Fruit fly (Drosophila melanogaster) whole organism, embryonic: Measurements from ENCODE around the gene fan.

Experiments used
- Atf-2 ChIP-seq: fragments of 200-800 bp; sonication (Bioruptor generic); optimal IDR thresholded peaks from 2 replicates; lab custom pipeline; 2016; ENCODE audit warnings: missing biosample characterization, missing genetic modification characterization
- C15 ChIP-seq: fragments of 200-800 bp; sonication (Bioruptor generic); IDR thresholded peaks from 3 replicates; pipeline ENCODE4 v1.3.6; 2022; ENCODE audit warnings: missing biosample characterization, missing genetic modification characterization
- CG10565 ChIP-seq: fragments of 200-800 bp; sonication (Bioruptor generic); optimal IDR thresholded peaks from 3 replicates; lab custom pipeline; 2016; ENCODE audit warnings: missing biosample characterization, mild to moderate bottlenecking, missing genetic modification characterization
- CG11085 ChIP-seq: fragments of 200-800 bp; sonication (Bioruptor generic); IDR thresholded peaks from 2 replicates; pipeline ENCODE4 v1.3.6; 2022; ENCODE audit warnings: missing biosample characterization, missing genetic modification characterization
- CG12236 ChIP-seq: fragments of 200-800 bp; sonication (Bioruptor generic); optimal IDR thresholded peaks from 2 replicates; lab custom pipeline; 2016; ENCODE audit warnings: missing biosample characterization, missing genetic modification characterization
- CG13296 ChIP-seq: fragments of 200-800 bp; sonication (Bioruptor generic); optimal IDR thresholded peaks from 3 replicates; lab custom pipeline; 2018; ENCODE audit warnings: missing biosample characterization, mild to moderate bottlenecking, missing genetic modification characterization
- CG13424 ChIP-seq: fragments of 200-800 bp; sonication (Bioruptor generic); optimal IDR thresholded peaks from 2 replicates; lab custom pipeline; 2019; ENCODE audit warnings: missing biosample characterization, mild to moderate bottlenecking, missing genetic modification characterization, moderate library complexity
- CG13894 ChIP-seq: fragments of 200-800 bp; sonication (Bioruptor generic); optimal IDR thresholded peaks from 3 replicates; lab custom pipeline; 2018; ENCODE audit warnings: missing biosample characterization, mild to moderate bottlenecking, missing genetic modification characterization, moderate library complexity
- CG14050 ChIP-seq: fragments of 200-800 bp; sonication (Bioruptor generic); IDR thresholded peaks from 3 replicates; pipeline ENCODE4 v1.3.6; 2022; ENCODE audit warnings: missing biosample characterization, missing genetic modification characterization
- CG16779 ChIP-seq: fragments of 200-800 bp; sonication (Bioruptor generic); IDR thresholded peaks from 2 replicates; pipeline ENCODE4 v1.3.6; 2022; ENCODE audit warnings: missing biosample characterization, missing genetic modification characterization
- CG17328 ChIP-seq: fragments of 200-800 bp; sonication (Bioruptor generic); IDR thresholded peaks from 2 replicates; pipeline ENCODE4 v1.3.6; 2022; ENCODE audit warnings: missing biosample characterization, missing genetic modification characterization
- CG17361 ChIP-seq: fragments of 200-800 bp; sonication (Bioruptor generic); IDR thresholded peaks from 3 replicates; pipeline ENCODE4 v1.3.6; 2022; ENCODE audit warnings: missing biosample characterization, missing genetic modification characterization
- CG2889 ChIP-seq: fragments of 200-800 bp; sonication (Bioruptor generic); IDR thresholded peaks from 3 replicates; pipeline ENCODE4 v1.3.6; 2022; ENCODE audit warnings: missing biosample characterization, missing genetic modification characterization
- CG3281 ChIP-seq: fragments of 200-800 bp; sonication (Bioruptor generic); optimal IDR thresholded peaks from 3 replicates; lab custom pipeline; 2017; ENCODE audit warnings: missing biosample characterization, mild to moderate bottlenecking, missing genetic modification characterization
- CG4282 ChIP-seq: fragments of 200-800 bp; sonication (Bioruptor generic); optimal IDR thresholded peaks from 2 replicates; lab custom pipeline; 2016; ENCODE audit warnings: missing biosample characterization, missing genetic modification characterization
- CG4707 ChIP-seq: fragments of 200-800 bp; sonication (Bioruptor generic); optimal IDR thresholded peaks from 2 replicates; lab custom pipeline; 2018; ENCODE audit warnings: missing biosample characterization, mild to moderate bottlenecking, missing genetic modification characterization, moderate library complexity
- CG4730 ChIP-seq: fragments of 200-800 bp; sonication (Bioruptor generic); IDR thresholded peaks from 2 replicates; pipeline ENCODE4 v1.3.6; 2022; ENCODE audit warnings: missing biosample characterization, missing genetic modification characterization
- CG6689 ChIP-seq: fragments of 200-800 bp; sonication (Bioruptor generic); IDR thresholded peaks from 2 replicates; pipeline ENCODE4 v1.3.6; 2022; ENCODE audit warnings: missing biosample characterization, missing genetic modification characterization
- CG8281 ChIP-seq: fragments of 200-800 bp; sonication (Bioruptor generic); optimal IDR thresholded peaks from 2 replicates; lab custom pipeline; 2018; ENCODE audit warnings: missing biosample characterization, mild to moderate bottlenecking, missing genetic modification characterization, moderate library complexity
- CG9437 ChIP-seq: fragments of 200-800 bp; sonication (Bioruptor generic); optimal IDR thresholded peaks from 2 replicates; lab custom pipeline; 2018; ENCODE audit warnings: missing biosample characterization, mild to moderate bottlenecking, missing genetic modification characterization
- Doc2 ChIP-seq: fragments of 200-800 bp; sonication (Bioruptor generic); IDR thresholded peaks from 2 replicates; pipeline ENCODE4 v1.3.6; 2022; ENCODE audit warnings: missing biosample characterization, missing genetic modification characterization
- HLHmδ ChIP-seq: fragments of 200-800 bp; sonication (Bioruptor generic); optimal IDR thresholded peaks from 2 replicates; lab custom pipeline; 2018; ENCODE audit warnings: missing biosample characterization, mild to moderate bottlenecking, missing genetic modification characterization, moderate library complexity
- Hand ChIP-seq: fragments of 200-800 bp; sonication (Bioruptor generic); optimal IDR thresholded peaks from 2 replicates; lab custom pipeline; 2017; ENCODE audit warnings: mild to moderate bottlenecking, missing biosample characterization, missing genetic modification reagents, missing genetic modification characterization
- NFAT ChIP-seq: fragments of 200-800 bp; sonication (Bioruptor generic); IDR thresholded peaks from 2 replicates; pipeline ENCODE4 v1.3.6; 2022; ENCODE audit warnings: missing biosample characterization, missing genetic modification characterization
- Nf-YC ChIP-seq: fragments of 200-800 bp; optimal IDR thresholded peaks from 3 replicates; lab custom pipeline; 2019; ENCODE audit warnings: missing biosample characterization, mild to moderate bottlenecking, missing genetic modification characterization, moderate library complexity
- Rx ChIP-seq: fragments of 200-800 bp; sonication (Bioruptor generic); IDR thresholded peaks from 2 replicates; pipeline ENCODE4 v1.3.6; 2022; ENCODE audit warnings: missing biosample characterization, missing genetic modification characterization
- Sin3A ChIP-seq: fragments of >200 bp; optimal IDR thresholded peaks from 2 replicates; lab custom pipeline; 2018
- TFAM ChIP-seq: fragments of 200-800 bp; sonication (Bioruptor generic); optimal IDR thresholded peaks from 2 replicates; lab custom pipeline; 2017; ENCODE audit warnings: missing biosample characterization, missing genetic modification characterization, inconsistent platforms
- YL-1 ChIP-seq: fragments of 200-800 bp; sonication (Bioruptor generic); optimal IDR thresholded peaks from 3 replicates; lab custom pipeline; 2017; ENCODE audit warnings: missing biosample characterization, mild to moderate bottlenecking, missing genetic modification characterization
- bowl ChIP-seq: fragments of 200-800 bp; sonication (Bioruptor generic); IDR thresholded peaks from 2 replicates; pipeline ENCODE4 v1.3.6; 2022; ENCODE audit warnings: missing biosample characterization, missing genetic modification characterization
- chm ChIP-seq: fragments of 200-800 bp; sonication (Bioruptor generic); IDR thresholded peaks from 2 replicates; pipeline ENCODE4 v1.3.6; 2022; ENCODE audit warnings: missing biosample characterization, missing genetic modification characterization
- chn ChIP-seq: fragments of 200-800 bp; sonication (Bioruptor generic); optimal IDR thresholded peaks from 2 replicates; lab custom pipeline; 2016; ENCODE audit warnings: missing biosample characterization, missing genetic modification characterization
- ci ChIP-seq: fragments of 200-800 bp; sonication (Bioruptor generic); IDR thresholded peaks from 3 replicates; pipeline ENCODE4 v1.3.6; 2022; ENCODE audit warnings: missing biosample characterization, missing genetic modification characterization
- cwo ChIP-seq: fragments of 200-800 bp; sonication (Bioruptor generic); optimal IDR thresholded peaks from 3 replicates; lab custom pipeline; 2017; ENCODE audit warnings: missing biosample characterization, missing genetic modification characterization, mild to moderate bottlenecking, moderate library complexity, missing genetic modification reagents
- dimm ChIP-seq: fragments of 200-800 bp; sonication (Bioruptor generic); IDR thresholded peaks from 2 replicates; pipeline ENCODE4 v1.3.6; 2022; ENCODE audit warnings: missing biosample characterization, missing genetic modification characterization
- disco-r ChIP-seq: fragments of 200-800 bp; sonication (Bioruptor generic); optimal IDR thresholded peaks from 2 replicates; lab custom pipeline; 2016; ENCODE audit warnings: missing biosample characterization, missing genetic modification characterization
- esg ChIP-seq: fragments of 200-800 bp; sonication (Bioruptor generic); conservative IDR thresholded peaks from 2 replicates; pipeline ENCODE4 v1.3.6; 2022; ENCODE audit warnings: missing biosample characterization, missing genetic modification characterization
- fd96Cb ChIP-seq: fragments of 200-800 bp; sonication (Bioruptor generic); optimal IDR thresholded peaks from 2 replicates; lab custom pipeline; 2018; ENCODE audit warnings: missing biosample characterization, mild to moderate bottlenecking, missing genetic modification characterization, moderate library complexity
- gfzf ChIP-seq: fragments of 200-800 bp; sonication (Bioruptor generic); optimal IDR thresholded peaks from 2 replicates; lab custom pipeline; 2016; ENCODE audit warnings: missing biosample characterization, mild to moderate bottlenecking, missing genetic modification characterization, moderate library complexity
- h ChIP-seq: fragments of >200 bp; optimal IDR thresholded peaks from 2 replicates; lab custom pipeline; 2017
- kay ChIP-seq: fragments of 200-800 bp; sonication (Bioruptor generic); optimal IDR thresholded peaks from 2 replicates; lab custom pipeline; 2016; ENCODE audit warnings: missing biosample characterization, missing genetic modification characterization
- peb ChIP-seq: fragments of 200-800 bp; sonication (Bioruptor generic); IDR thresholded peaks from 2 replicates; pipeline ENCODE4 v1.3.6; 2022; ENCODE audit warnings: missing biosample characterization, missing genetic modification characterization
- phol ChIP-seq: fragments of 200-800 bp; sonication (Bioruptor generic); optimal IDR thresholded peaks from 3 replicates; lab custom pipeline; 2018; ENCODE audit warnings: missing biosample characterization, mild to moderate bottlenecking, missing genetic modification characterization, moderate library complexity
- prd ChIP-seq, 3 experiments: fragments of >200 bp in 2 of 3; fragments of 200-800 bp in 1 of 3; sonication (Bioruptor generic) in 1 of 3; optimal IDR thresholded peaks in 2 of 3; IDR thresholded peaks in 1 of 3; 2 replicates in 2 of 3; 3 replicates in 1 of 3; pipeline versions ENCODE4 v1.3.6 to Lab custom; 2017 to 2022; ENCODE audit warnings: missing biosample characterization in 1 of 3, missing genetic modification characterization in 1 of 3
- rib ChIP-seq: fragments of 200-800 bp; sonication (Bioruptor generic); IDR thresholded peaks from 2 replicates; pipeline ENCODE4 v1.3.6; 2022; ENCODE audit warnings: missing biosample characterization, missing genetic modification characterization
- sna ChIP-seq: fragments of 200-800 bp; sonication (Bioruptor generic); IDR thresholded peaks from 2 replicates; pipeline ENCODE4 v1.3.6; 2022; ENCODE audit warnings: missing biosample characterization, missing genetic modification characterization; ENCODE audit not compliant: partially characterized antibody
- stwl ChIP-seq: fragments of 200-800 bp; sonication (Bioruptor generic); optimal IDR thresholded peaks from 3 replicates; lab custom pipeline; 2018; ENCODE audit warnings: missing biosample characterization, mild to moderate bottlenecking, missing genetic modification characterization, moderate library complexity
- tin ChIP-seq: fragments of 200-800 bp; sonication (Bioruptor generic); optimal IDR thresholded peaks from 3 replicates; lab custom pipeline; 2016; ENCODE audit warnings: missing biosample characterization, missing genetic modification characterization
- trem ChIP-seq: fragments of 200-800 bp; optimal IDR thresholded peaks from 3 replicates; lab custom pipeline; 2019; ENCODE audit warnings: missing biosample characterization, mild to moderate bottlenecking, missing genetic modification characterization, moderate library complexity
- twi ChIP-seq: fragments of 200-800 bp; optimal IDR thresholded peaks from 2 replicates; lab custom pipeline; 2019; ENCODE audit warnings: missing biosample characterization, mild to moderate bottlenecking, missing genetic modification characterization, moderate library complexity
- unc-4 ChIP-seq: fragments of 200-800 bp; sonication (Bioruptor generic); IDR thresholded peaks from 2 replicates; pipeline ENCODE4 v1.3.6; 2022; ENCODE audit warnings: missing biosample characterization, missing genetic modification characterization; ENCODE audit not compliant: partially characterized antibody
- zf30C ChIP-seq: fragments of 200-800 bp; sonication (Bioruptor generic); optimal IDR thresholded peaks from 3 replicates; lab custom pipeline; 2018; ENCODE audit warnings: missing biosample characterization, mild to moderate bottlenecking, missing genetic modification characterization

fan gene

DNA sequence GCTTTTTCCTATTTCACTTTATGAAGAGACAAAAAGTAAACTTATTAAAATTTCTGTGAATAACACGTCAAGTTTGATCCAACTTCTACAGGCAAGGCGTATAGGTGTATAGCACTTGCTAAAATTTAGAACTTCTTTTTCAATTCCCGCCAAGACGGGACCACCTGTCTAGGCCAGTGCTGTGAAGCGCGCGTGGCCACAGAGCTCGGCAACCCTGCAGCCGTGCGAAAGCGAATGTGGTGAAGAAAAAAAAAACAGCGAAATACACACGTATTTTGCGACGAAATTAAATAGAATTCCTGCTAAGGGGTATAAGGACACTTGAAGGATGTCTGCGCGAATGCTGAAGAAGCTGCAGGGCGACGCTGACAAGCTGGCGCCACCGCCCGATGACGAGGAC lies 1.2 kb downstream of the fan start, which contains the start of gene Nulp1 (continued):
- no peak for TF ChIP-seq CG2889
- TF ChIP-seq chm (GFP tag; lab: Robert Waterston, UW) = no peak
- peak; percentile 48 for TF ChIP-seq YL-1
- no peak for TF ChIP-seq twi (tag; lab: Kevin White, UChicago)
- no peak for TF ChIP-seq Atf-2 (GFP tag; lab: Kevin White, UChicago)
- TF ChIP-seq phol (tag; lab: Kevin White, UChicago) = peak; percentile 14
- no peak for TF ChIP-seq fd96Cb (tag; lab: Kevin White, UChicago)
- TF ChIP-seq CG6689 (GFP tag; lab: Robert Waterston, UW) = no peak
- TF ChIP-seq NFAT = peak; percentile 65; the same call in 1 of the 2 replicates
- no peak for TF ChIP-seq HLHmδ
- TF ChIP-seq Rx (GFP tag; lab: Robert Waterston, UW) = 0 out of 2 replicates have a peak, but pooled peaks have one; percentile 9
- no peak for TF ChIP-seq CG9437 (GFP tag; lab: Kevin White, UChicago)
- no peak for TF ChIP-seq CG4707 (GFP tag; lab: Kevin White, UChicago)
- TF ChIP-seq CG13894 (tag; lab: Kevin White, UChicago) = no peak
- peak; percentile 85 for TF ChIP-seq ci (GFP tag; lab: Robert Waterston, UW)
- TF ChIP-seq rib (GFP tag; lab: Robert Waterston, UW) = peak; percentile 57; the same call in 1 of the 2 replicates
- no peak for TF ChIP-seq h (lab: Kevin White, UChicago)
- no peak for TF ChIP-seq CG4730 (GFP tag; lab: Robert Waterston, UW)
- peak; percentile 27 for TF ChIP-seq Sin3A
- no peak for TF ChIP-seq peb (GFP tag; lab: Robert Waterston, UW)
- no peak for TF ChIP-seq bowl (GFP tag; lab: Robert Waterston, UW)
- no peak for TF ChIP-seq prd (optimal IDR thresholded peaks at IDR 0.05; lab: Kevin White, UChicago)
- no peak for TF ChIP-seq prd (GFP tag; IDR thresholded peaks at IDR 0.05; lab: Robert Waterston, UW)
- TF ChIP-seq gfzf (GFP tag; lab: Kevin White, UChicago) = peak; percentile 18
- TF ChIP-seq Hand = no peak
- TF ChIP-seq trem (tag; lab: Kevin White, UChicago) = no peak
- no peak for TF ChIP-seq TFAM (GFP tag; lab: Kevin White, UChicago)
- no peak for TF ChIP-seq CG10565 (GFP tag; lab: Kevin White, UChicago)
- TF ChIP-seq CG13296 (GFP tag; lab: Kevin White, UChicago) = no peak
- TF ChIP-seq chn (GFP tag; lab: Kevin White, UChicago) = no peak
- no peak for TF ChIP-seq CG4282 (GFP tag; lab: Kevin White, UChicago)
- TF ChIP-seq esg = no peak
- no peak for TF ChIP-seq dimm (GFP tag; lab: Robert Waterston, UW)
- TF ChIP-seq CG13424 (tag; lab: Kevin White, UChicago) = no peak
- no peak for TF ChIP-seq C15 (GFP tag; lab: Robert Waterston, UW)
- TF ChIP-seq tin (GFP tag; lab: Kevin White, UChicago) = no peak
- TF ChIP-seq CG17361 = no peak
- TF ChIP-seq sna (GFP tag; lab: Robert Waterston, UW) = no peak
- TF ChIP-seq CG3281 (GFP tag; lab: Kevin White, UChicago) = no peak
- no peak for TF ChIP-seq CG17328 (GFP tag; lab: Robert Waterston, UW)
- TF ChIP-seq zf30C (GFP tag; lab: Kevin White, UChicago) = no peak
- TF ChIP-seq CG12236 = no peak
- no peak for TF ChIP-seq CG16779
- no peak for TF ChIP-seq kay
- no peak for TF ChIP-seq disco-r (GFP tag; lab: Kevin White, UChicago)
- TF ChIP-seq Nf-YC (tag; lab: Kevin White, UChicago) = no peak
- TF ChIP-seq CG11085 (GFP tag; lab: Robert Waterston, UW) = no peak
- no peak for TF ChIP-seq CG14050 (GFP tag; lab: Robert Waterston, UW)
- peak; percentile 77 for TF ChIP-seq stwl (tag; lab: Kevin White, UChicago)
- no peak for TF ChIP-seq CG8281
- TF ChIP-seq cwo (GFP tag; lab: Kevin White, UChicago) = no peak
- TF ChIP-seq Doc2 (GFP tag; lab: Robert Waterston, UW) = no peak
- TF ChIP-seq unc-4 = 0 out of 2 replicates have a peak, but pooled peaks have one; percentile 12
